Worm (Caenorhabditis elegans) whole organism, L3 larva: ENCODE results near the gene C26H9A.3.

Source experiments
- ZK546.5 ChIP-seq: sonication (generic microtip); optimal IDR thresholded peaks from 2 replicates; lab custom pipeline; 2017; ENCODE audit warnings: missing biosample characterization, missing genetic modification characterization
- aly-2 ChIP-seq: fragments of 150-350 bp; optimal IDR thresholded peaks from 2 replicates; lab custom pipeline; 2014; ENCODE audit warnings: missing biosample characterization, missing genetic modification characterization
- ama-1 ChIP-seq: fragments of 150-350 bp; optimal IDR thresholded peaks from 2 replicates; lab custom pipeline; 2018
- ceh-28 ChIP-seq: fragments of 150-350 bp; optimal IDR thresholded peaks from 2 replicates; lab custom pipeline; 2014; ENCODE audit warnings: missing biosample characterization, missing genetic modification reagents, missing genetic modification characterization
- ceh-82 ChIP-seq: fragments of 150-350 bp; optimal IDR thresholded peaks from 2 replicates; lab custom pipeline; 2014; ENCODE audit warnings: missing biosample characterization, missing genetic modification characterization
- daf-12 ChIP-seq: fragments of 150-350 bp; optimal IDR thresholded peaks from 2 replicates; lab custom pipeline; 2014; ENCODE audit warnings: missing biosample characterization, missing genetic modification reagents, missing genetic modification characterization
- egl-5 ChIP-seq: fragments of 150-350 bp; optimal IDR thresholded peaks from 2 replicates; lab custom pipeline; 2017; ENCODE audit warnings: missing biosample characterization, missing genetic modification reagents, missing genetic modification characterization, inconsistent platforms
- elt-2 ChIP-seq: sonication (generic microtip); optimal IDR thresholded peaks from 2 replicates; lab custom pipeline; 2016; ENCODE audit warnings: missing genetic modification reagents, mild to moderate bottlenecking, missing genetic modification characterization, missing compliant biosample characterization
- eor-1 ChIP-seq, 2 experiments: fragments of 150-350 bp; optimal IDR thresholded peaks; 2 replicates each; lab custom pipeline; 2014 to 2018; ENCODE audit warnings: missing biosample characterization in 2 of 2, missing genetic modification characterization in 2 of 2
- fkh-10 ChIP-seq: sonication (generic microtip); optimal IDR thresholded peaks from 2 replicates; lab custom pipeline; 2017; ENCODE audit warnings: missing biosample characterization, missing genetic modification reagents, missing genetic modification characterization
- fkh-2 ChIP-seq: fragments of 150-350 bp; optimal IDR thresholded peaks from 2 replicates; lab custom pipeline; 2014; ENCODE audit warnings: missing biosample characterization, missing genetic modification reagents, missing genetic modification characterization
- fos-1 ChIP-seq: fragments of 150-350 bp; optimal IDR thresholded peaks from 2 replicates; lab custom pipeline; 2014; ENCODE audit warnings: missing biosample characterization, missing genetic modification characterization
- hmg-11 ChIP-seq: sonication (generic microtip); optimal IDR thresholded peaks from 2 replicates; lab custom pipeline; 2016; ENCODE audit warnings: missing genetic modification characterization, missing compliant biosample characterization
- jun-1 ChIP-seq: fragments of 150-350 bp; optimal IDR thresholded peaks from 2 replicates; lab custom pipeline; 2014; ENCODE audit warnings: missing biosample characterization, missing genetic modification reagents, missing genetic modification characterization
- lin-39 ChIP-seq: fragments of 150-350 bp; optimal IDR thresholded peaks from 2 replicates; lab custom pipeline; 2018; ENCODE audit warnings: missing biosample characterization, missing genetic modification reagents, missing genetic modification characterization
- mdl-1 ChIP-seq: fragments of 150-350 bp; optimal IDR thresholded peaks from 2 replicates; lab custom pipeline; 2014; ENCODE audit warnings: missing biosample characterization, missing genetic modification characterization
- mml-1 ChIP-seq: fragments of 150-350 bp; sonication (generic microtip); optimal IDR thresholded peaks from 3 replicates; lab custom pipeline; 2014; ENCODE audit warnings: missing biosample characterization, missing genetic modification characterization
- nfya-1 ChIP-seq: sonication (generic microtip); optimal IDR thresholded peaks from 2 replicates; lab custom pipeline; 2017; ENCODE audit warnings: missing genetic modification characterization, mild to moderate bottlenecking, missing compliant biosample characterization, antibody characterized with exemption, moderate library complexity; ENCODE audit not compliant: insufficient read depth
- nhr-11 ChIP-seq: fragments of 150-350 bp; optimal IDR thresholded peaks from 2 replicates; lab custom pipeline; 2014; ENCODE audit warnings: missing biosample characterization, missing genetic modification characterization
- nhr-12 ChIP-seq: fragments of 150-350 bp; optimal IDR thresholded peaks from 2 replicates; lab custom pipeline; 2014; ENCODE audit warnings: missing biosample characterization, missing genetic modification characterization
- nhr-23 ChIP-seq: fragments of 150-350 bp; optimal IDR thresholded peaks from 2 replicates; lab custom pipeline; 2014; ENCODE audit warnings: missing biosample characterization, missing genetic modification reagents, missing genetic modification characterization
- nhr-25 ChIP-seq: sonication (generic microtip); optimal IDR thresholded peaks from 2 replicates; lab custom pipeline; 2017; ENCODE audit warnings: missing biosample characterization, missing genetic modification characterization
- nhr-28 ChIP-seq: fragments of 150-350 bp; optimal IDR thresholded peaks from 2 replicates; lab custom pipeline; 2014; ENCODE audit warnings: missing biosample characterization, missing genetic modification characterization
- nhr-76 ChIP-seq: fragments of 150-350 bp; sonication (generic microtip); optimal IDR thresholded peaks from 5 replicates; lab custom pipeline; 2014; ENCODE audit warnings: missing biosample characterization, missing genetic modification characterization
- pha-4 ChIP-seq: fragments of 150-350 bp; optimal IDR thresholded peaks from 2 replicates; lab custom pipeline; 2014; ENCODE audit warnings: missing biosample characterization, missing genetic modification reagents, missing genetic modification characterization
- pqm-1 ChIP-seq: fragments of 150-350 bp; optimal IDR thresholded peaks from 2 replicates; lab custom pipeline; 2017; ENCODE audit warnings: missing biosample characterization, missing genetic modification characterization, inconsistent platforms
- sea-2 ChIP-seq: fragments of 150-350 bp; sonication (generic microtip); optimal IDR thresholded peaks from 4 replicates; lab custom pipeline; 2014; ENCODE audit warnings: missing biosample characterization, missing genetic modification reagents, missing genetic modification characterization
- skn-1 ChIP-seq: fragments of 150-350 bp; optimal IDR thresholded peaks from 2 replicates; lab custom pipeline; 2014; ENCODE audit warnings: missing biosample characterization, missing genetic modification characterization
- snpc-4 ChIP-seq: fragments of 150-350 bp; optimal IDR thresholded peaks from 2 replicates; lab custom pipeline; 2014; ENCODE audit warnings: missing biosample characterization, missing genetic modification characterization
- tbx-2 ChIP-seq: sonication (generic microtip); optimal IDR thresholded peaks from 2 replicates; lab custom pipeline; 2016; ENCODE audit warnings: mild to moderate bottlenecking, missing genetic modification characterization, missing compliant biosample characterization
- unc-62 ChIP-seq: fragments of 150-350 bp; sonication (generic microtip); optimal IDR thresholded peaks from 4 replicates; lab custom pipeline; 2014; ENCODE audit warnings: missing biosample characterization, missing genetic modification reagents, missing genetic modification characterization
- zag-1 ChIP-seq: fragments of 150-350 bp; optimal IDR thresholded peaks from 2 replicates; lab custom pipeline; 2014; ENCODE audit warnings: missing biosample characterization, missing genetic modification characterization
- ztf-4 ChIP-seq: fragments of 150-350 bp; optimal IDR thresholded peaks from 2 replicates; lab custom pipeline; 2014; ENCODE audit warnings: missing biosample characterization, missing genetic modification characterization

Gene C26H9A.3

DNA sequence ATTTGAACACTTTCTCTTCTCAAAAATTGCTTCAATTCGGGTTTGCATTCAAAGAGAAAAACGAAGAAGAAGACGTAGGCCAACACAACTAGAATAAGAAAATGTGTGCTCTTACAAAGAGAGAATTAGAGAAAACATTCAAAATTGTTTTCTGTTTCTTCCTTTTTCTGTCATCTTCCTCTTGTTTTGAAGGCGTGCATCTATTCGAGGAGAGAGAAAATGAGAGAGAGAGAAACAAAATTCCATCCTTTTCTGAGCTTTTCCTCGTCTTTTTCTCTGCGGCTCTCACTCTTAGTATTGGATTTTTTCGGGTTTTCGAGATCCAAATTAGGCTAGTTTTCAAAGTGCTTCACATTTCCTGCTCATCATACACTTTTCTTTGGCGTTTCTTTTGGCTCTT, 12.4 kb upstream of the C26H9A.3 start (continued):
- TF ChIP-seq unc-62 = no peak
- no peak for TF ChIP-seq elt-2 (tag; lab: Kevin White, UChicago)
- no peak for TF ChIP-seq zag-1 (tag; lab: Kevin White, UChicago)
- TF ChIP-seq nhr-25 (tag; lab: Kevin White, UChicago) = no peak
- TF ChIP-seq daf-12 (tag; lab: Kevin White, UChicago) = no peak
- no peak for TF ChIP-seq nhr-76 (tag; lab: Kevin White, UChicago)
- TF ChIP-seq nhr-12 (tag; lab: Kevin White, UChicago) = no peak
- TF ChIP-seq nfya-1 (tag; lab: Kevin White, UChicago) = peak; percentile 73
- no peak for TF ChIP-seq ama-1 (lab: Kevin White, UChicago)
- no peak for TF ChIP-seq ceh-82

DNA sequence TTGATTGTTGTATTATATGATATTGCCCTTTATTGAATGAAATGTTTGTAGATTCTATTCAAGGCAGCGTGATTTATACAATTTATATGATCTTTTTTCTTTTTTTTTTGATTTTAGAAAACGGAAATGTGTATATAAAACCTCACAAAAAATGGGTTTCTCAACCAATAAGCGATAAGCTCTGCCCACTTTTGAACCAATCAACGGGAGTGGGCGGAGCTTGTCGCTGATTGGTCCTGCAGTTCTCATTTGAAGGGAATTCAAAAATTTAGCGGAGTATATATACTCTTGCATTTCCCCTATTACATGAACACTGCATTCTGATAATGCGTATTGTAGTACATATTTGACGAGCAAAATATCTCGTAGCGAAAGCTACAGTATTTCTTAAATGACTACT, 11.4 kb upstream of the C26H9A.3 start:
- TF ChIP-seq nfya-1 (tag; lab: Kevin White, UChicago) (peak; percentile 92), snpc-4 (tag; lab: Kevin White, UChicago) (no peak)
- TF ChIP-seq, all 47 proteins: peak for 1

DNA sequence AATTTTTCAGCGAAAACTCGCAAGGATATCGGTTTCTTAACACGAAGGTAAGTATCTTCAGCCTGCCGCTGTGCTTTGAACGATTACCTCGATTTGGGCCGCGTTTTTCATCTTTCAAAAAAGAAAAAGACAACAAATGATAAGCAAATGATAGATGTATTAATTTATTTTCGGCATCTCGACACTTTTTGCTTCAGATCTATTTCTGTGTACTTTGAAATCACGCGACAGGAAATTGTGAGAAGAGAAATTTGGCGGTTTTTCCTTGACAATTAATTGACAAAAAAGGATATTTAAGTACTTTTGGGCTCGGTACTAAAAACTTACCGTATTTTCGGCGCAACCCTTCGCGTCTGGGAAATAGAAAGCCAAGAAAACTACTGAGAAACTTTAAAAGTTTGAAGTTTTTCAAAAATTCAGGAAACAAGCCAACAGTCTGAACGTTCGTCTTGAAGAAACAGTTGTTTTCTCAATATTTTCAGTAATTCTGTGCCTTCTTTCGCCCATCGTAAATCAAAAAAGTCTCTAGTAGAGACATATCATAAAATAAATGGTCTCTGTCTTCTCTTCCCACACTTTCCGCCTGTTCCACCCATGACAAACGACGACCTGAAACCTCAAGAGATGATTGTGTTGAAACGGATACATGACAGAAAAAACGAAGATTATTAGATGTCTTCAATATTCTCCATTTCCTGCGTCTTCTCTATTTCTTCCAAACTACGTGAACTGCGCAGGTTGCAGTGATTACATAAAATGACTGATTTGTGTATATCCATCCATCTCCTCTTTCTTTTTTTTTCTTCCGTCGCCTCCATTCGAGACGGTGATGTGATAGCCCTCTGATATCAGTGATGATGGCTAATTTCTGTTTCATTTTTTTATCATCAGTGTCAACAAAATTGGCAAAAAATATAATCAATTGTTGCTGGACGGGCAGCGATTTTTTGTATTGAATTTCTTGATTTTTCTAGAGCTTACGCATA, 2.0 kb upstream of the C26H9A.3 start:
- TF ChIP-seq fkh-2 (tag; lab: Kevin White, UChicago) = no peak
- no peak for TF ChIP-seq egl-5
- TF ChIP-seq ZK546.5 (tag; lab: Kevin White, UChicago) = no peak
- no peak for TF ChIP-seq mml-1 (tag; lab: Kevin White, UChicago)
- peak; percentile 14 for TF ChIP-seq nhr-23 (tag; lab: Kevin White, UChicago)

ce11 chrIV:12640137-12640536, 926 bp upstream of the C26H9A.3 start, which contains the start of gene vha-7:
TSS of gene vha-7 (plus strand) at chrIV:12640462.
- TF ChIP-seq ztf-4 (tag; lab: Kevin White, UChicago) (no peak), tbx-2 (no peak), snpc-4 (tag; lab: Kevin White, UChicago) (no peak), nhr-11 (tag; lab: Kevin White, UChicago) (no peak), fkh-10 (GFP tag; lab: Kevin White, UChicago) (no peak), skn-1 (no peak), nfya-1 (tag; lab: Kevin White, UChicago) (no peak), aly-2 (no peak), daf-12 (tag; lab: Kevin White, UChicago) (no peak), nhr-76 (tag; lab: Kevin White, UChicago) (no peak), zag-1 (tag; lab: Kevin White, UChicago) (no peak), nhr-12 (tag; lab: Kevin White, UChicago) (no peak), jun-1 (tag; lab: Kevin White, UChicago) (no peak), pha-4 (tag; lab: Kevin White, UChicago) (no peak), eor-1 (tag; optimal IDR thresholded peaks at IDR 0.05; lab: Kevin White, UChicago) (no peak), hmg-11 (tag; lab: Kevin White, UChicago) (no peak), mml-1 (tag; lab: Kevin White, UChicago) (no peak), elt-2 (tag; lab: Kevin White, UChicago) (no peak), pqm-1 (tag; lab: Kevin White, UChicago) (no peak)

- TF ChIP-seq nhr-28 (tag; lab: Kevin White, UChicago) (no peak), lin-39 (tag; lab: Kevin White, UChicago) (peak; percentile 60), egl-5 (peak; percentile 75), nfya-1 (tag; lab: Kevin White, UChicago) (peak; percentile 41)
Observed at ce11 chrIV:12637340-12637739, 1.9 kb downstream of the C26H9A.3 start.

ce11 chrIV:12633825-12634224, 5.4 kb downstream of the C26H9A.3 start:
- TF ChIP-seq pha-4 (tag; lab: Kevin White, UChicago) (peak; percentile 23), sea-2 (GFP tag; lab: Kevin White, UChicago) (no peak), mml-1 (tag; lab: Kevin White, UChicago) (no peak), nfya-1 (tag; lab: Kevin White, UChicago) (peak; percentile 21), lin-39 (tag; lab: Kevin White, UChicago) (no peak), mdl-1 (tag; lab: Kevin White, UChicago) (no peak), nhr-23 (tag; lab: Kevin White, UChicago) (peak; percentile 29), snpc-4 (tag; lab: Kevin White, UChicago) (no peak), nhr-25 (tag; lab: Kevin White, UChicago) (peak; percentile 38), ama-1 (lab: Kevin White, UChicago) (no peak), fkh-2 (tag; lab: Kevin White, UChicago) (no peak), egl-5 (no peak), fos-1 (tag; lab: Kevin White, UChicago) (no peak), fkh-10 (GFP tag; lab: Kevin White, UChicago) (no peak), ceh-28 (no peak), jun-1 (tag; lab: Kevin White, UChicago) (no peak), tbx-2 (no peak)
